Fruit fly (Drosophila melanogaster): Measurements from ENCODE around the gene sbm.

Gene sbm

dm6 chrX:14580359-14580961 lies 21.9 kb downstream of the sbm start, which contains the start of gene CG14414 (continued):
- peak; percentile 28 for TF ChIP-seq Xbp1 (GFP tag; optimal IDR thresholded peaks at IDR 0.05)
- TF ChIP-seq stwl (tag; optimal IDR thresholded peaks at IDR 0.05) = peak; percentile 62
- TF ChIP-seq CG13296 (GFP tag; optimal IDR thresholded peaks at IDR 0.05) = no peak
- TF ChIP-seq Trl (optimal IDR thresholded peaks at IDR 0.05) = no peak
- peak; percentile 41 for TF ChIP-seq Trl (GFP tag; optimal IDR thresholded peaks at IDR 0.05)
- peak; percentile 84 for TF ChIP-seq Scr (GFP tag; IDR thresholded peaks at IDR 0.05; ENCODE audit: partially characterized antibody)
- TF ChIP-seq gro (GFP tag; optimal IDR thresholded peaks at IDR 0.05) = peak; percentile 28
- peak; percentile 92 for TF ChIP-seq chinmo (GFP tag; IDR thresholded peaks at IDR 0.05; ENCODE audit: partially characterized antibody)
- TF ChIP-seq CrebB (tag; optimal IDR thresholded peaks at IDR 0.05) = no peak
